Fruit fly (Drosophila melanogaster): ENCODE measurements around the gene CG17221.

CG17221 gene

dm6 chr2L:3039774-3040173 lies at the start of gene CG17221, which contains the start of gene cnir:
CG17221 (plus strand) TSS chr2L:3039976.
cnir (minus strand) TSS chr2L:3039812.
- TF ChIP-seq Crg-1 (GFP tag; optimal IDR thresholded peaks at IDR 0.05) (peak; percentile 86), ovo (GFP tag; optimal IDR thresholded peaks at IDR 0.05) (peak; percentile 43), CG12768 (GFP tag; optimal IDR thresholded peaks at IDR 0.05) (peak; percentile 77), pad (GFP tag; optimal IDR thresholded peaks at IDR 0.05) (peak; percentile 69), toe (GFP tag; optimal IDR thresholded peaks at IDR 0.05) (peak; percentile 93), CG11617 (GFP tag; optimal IDR thresholded peaks at IDR 0.05) (peak; percentile 78), cic (GFP tag; optimal IDR thresholded peaks at IDR 0.05) (peak; percentile 59), CG14711 (tag; optimal IDR thresholded peaks at IDR 0.05) (peak; percentile 72), CG33017 (tag; optimal IDR thresholded peaks at IDR 0.05) (peak; percentile 77), CG1620 (GFP tag; optimal IDR thresholded peaks at IDR 0.05) (peak; percentile 92), CG5204 (GFP tag; optimal IDR thresholded peaks at IDR 0.05) (peak; percentile 87), tj (GFP tag; optimal IDR thresholded peaks at IDR 0.05) (peak; percentile 65), Hr96 (GFP tag; optimal IDR thresholded peaks at IDR 0.05) (peak; percentile 85), cnc (optimal IDR thresholded peaks at IDR 0.05) (no peak), CG7101 (tag; optimal IDR thresholded peaks at IDR 0.05) (peak; percentile 84), Clk (GFP tag; optimal IDR thresholded peaks at IDR 0.05) (peak; percentile 31), Mnt (GFP tag; optimal IDR thresholded peaks at IDR 0.05) (peak; percentile 85), bab1 (GFP tag; optimal IDR thresholded peaks at IDR 0.05) (peak; percentile 75), kay (GFP tag; ENCODE audit: borderline replicate concordance) (peak; percentile 99), CG7045 (GFP tag; optimal IDR thresholded peaks at IDR 0.05) (peak; percentile 73)

- no peak for TF ChIP-seq toe (GFP tag; optimal IDR thresholded peaks at IDR 0.05)
- no peak for TF ChIP-seq Hr96 (GFP tag; optimal IDR thresholded peaks at IDR 0.05)
- TF ChIP-seq ovo (GFP tag; optimal IDR thresholded peaks at IDR 0.05): no peak
- peak; percentile 42 for TF ChIP-seq bab1 (GFP tag; optimal IDR thresholded peaks at IDR 0.05)
- TF ChIP-seq CG7101 (tag; optimal IDR thresholded peaks at IDR 0.05): no peak
- no peak for TF ChIP-seq cic (GFP tag; optimal IDR thresholded peaks at IDR 0.05)
Measured at dm6 chr2L:2992664-2993174, 47.1 kb upstream of the CG17221 start, which contains the start of the genes okr and CG3558. okr (minus strand) TSS chr2L:2992759. CG3558 (plus strand) TSS chr2L:2992870.

- TF ChIP-seq CG12768 (GFP tag; optimal IDR thresholded peaks at IDR 0.05) (peak; percentile 58), bab1 (GFP tag; optimal IDR thresholded peaks at IDR 0.05) (no peak), CG5204 (GFP tag; optimal IDR thresholded peaks at IDR 0.05) (no peak), Mnt (GFP tag; optimal IDR thresholded peaks at IDR 0.05) (peak; percentile 25), toe (GFP tag; optimal IDR thresholded peaks at IDR 0.05) (no peak)
Measured at dm6 chr2L:2993236-2993635, 46.5 kb upstream of the CG17221 start.

dm6 chr2L:2993702-2994101 lies 46.1 kb upstream of the CG17221 start:
- no peak for TF ChIP-seq bab1 (GFP tag; optimal IDR thresholded peaks at IDR 0.05)
- TF ChIP-seq CG5204 (GFP tag; optimal IDR thresholded peaks at IDR 0.05): no peak
- TF ChIP-seq CG14711 (tag; optimal IDR thresholded peaks at IDR 0.05): no peak
- no peak for TF ChIP-seq Crg-1 (GFP tag; optimal IDR thresholded peaks at IDR 0.05)
- TF ChIP-seq Clk (GFP tag; optimal IDR thresholded peaks at IDR 0.05): no peak
- no peak for TF ChIP-seq CG11617 (GFP tag; optimal IDR thresholded peaks at IDR 0.05)
- no peak for TF ChIP-seq Mnt (GFP tag; optimal IDR thresholded peaks at IDR 0.05)
- TF ChIP-seq CG12768 (GFP tag; optimal IDR thresholded peaks at IDR 0.05): no peak
- TF ChIP-seq toe (GFP tag; optimal IDR thresholded peaks at IDR 0.05): no peak

- TF ChIP-seq bab1 (GFP tag; optimal IDR thresholded peaks at IDR 0.05): peak; percentile 19
- peak; percentile 61 for TF ChIP-seq tj (GFP tag; optimal IDR thresholded peaks at IDR 0.05)
- no peak for TF ChIP-seq toe (GFP tag; optimal IDR thresholded peaks at IDR 0.05)
- TF ChIP-seq Clk (GFP tag; optimal IDR thresholded peaks at IDR 0.05): no peak
- TF ChIP-seq CG5204 (GFP tag; optimal IDR thresholded peaks at IDR 0.05): no peak
- TF ChIP-seq Mnt (GFP tag; optimal IDR thresholded peaks at IDR 0.05): no peak
- no peak for TF ChIP-seq ovo (GFP tag; optimal IDR thresholded peaks at IDR 0.05)
Measured at dm6 chr2L:2999113-2999512, 40.7 kb upstream of the CG17221 start, which contains the start of gene Ccdc85. Ccdc85 (plus strand) TSS chr2L:2999286.

- TF ChIP-seq Clk (GFP tag; optimal IDR thresholded peaks at IDR 0.05) (no peak), CG33017 (tag; optimal IDR thresholded peaks at IDR 0.05) (no peak), ovo (GFP tag; optimal IDR thresholded peaks at IDR 0.05) (no peak), Hr96 (GFP tag; optimal IDR thresholded peaks at IDR 0.05) (no peak), Mnt (GFP tag; optimal IDR thresholded peaks at IDR 0.05) (no peak), CG5204 (GFP tag; optimal IDR thresholded peaks at IDR 0.05) (no peak), CG14711 (tag; optimal IDR thresholded peaks at IDR 0.05) (no peak), toe (GFP tag; optimal IDR thresholded peaks at IDR 0.05) (no peak), cic (GFP tag; optimal IDR thresholded peaks at IDR 0.05) (no peak), CG12768 (GFP tag; optimal IDR thresholded peaks at IDR 0.05) (no peak), CG7045 (GFP tag; optimal IDR thresholded peaks at IDR 0.05) (no peak), kay (GFP tag; ENCODE audit: borderline replicate concordance) (no peak), CG11617 (GFP tag; optimal IDR thresholded peaks at IDR 0.05) (no peak), Crg-1 (GFP tag; optimal IDR thresholded peaks at IDR 0.05) (no peak)
Measured at dm6 chr2L:2999609-3000008, 40.2 kb upstream of the CG17221 start.

dm6 chr2L:3000517-3000934 lies 39.2 kb upstream of the CG17221 start:
- TF ChIP-seq CG12768 (GFP tag; optimal IDR thresholded peaks at IDR 0.05) (no peak), CG1620 (GFP tag; optimal IDR thresholded peaks at IDR 0.05) (no peak), CG7101 (tag; optimal IDR thresholded peaks at IDR 0.05) (no peak), tj (GFP tag; optimal IDR thresholded peaks at IDR 0.05) (no peak), toe (GFP tag; optimal IDR thresholded peaks at IDR 0.05) (no peak), CG14711 (tag; optimal IDR thresholded peaks at IDR 0.05) (no peak), CG5204 (GFP tag; optimal IDR thresholded peaks at IDR 0.05) (no peak), CG7045 (GFP tag; optimal IDR thresholded peaks at IDR 0.05) (no peak), cic (GFP tag; optimal IDR thresholded peaks at IDR 0.05) (no peak), pad (GFP tag; optimal IDR thresholded peaks at IDR 0.05) (no peak)
